Fruit fly (Drosophila melanogaster) whole organism, adult: ENCODE results near the gene Lkb1.

Experiments
- CG11617 ChIP-seq: fragments of 200-800 bp; sonication (Bioruptor generic); optimal IDR thresholded peaks from 2 replicates; lab custom pipeline; 2017; ENCODE audit warnings: mild to moderate bottlenecking, missing biosample characterization, missing genetic modification reagents, missing genetic modification characterization
- CG33017 ChIP-seq: fragments of 200-800 bp; sonication (Bioruptor generic); optimal IDR thresholded peaks from 2 replicates; lab custom pipeline; 2018; ENCODE audit warnings: missing biosample characterization, mild to moderate bottlenecking, missing genetic modification characterization, moderate library complexity
- CG7045 ChIP-seq: fragments of 200-800 bp; sonication (Bioruptor generic); optimal IDR thresholded peaks from 2 replicates; lab custom pipeline; 2017; ENCODE audit warnings: missing biosample characterization, mild to moderate bottlenecking, missing genetic modification characterization
- Crg-1 ChIP-seq: fragments of 200-800 bp; sonication (Bioruptor generic); optimal IDR thresholded peaks from 2 replicates; lab custom pipeline; 2016; ENCODE audit warnings: missing biosample characterization, missing genetic modification characterization
- kay ChIP-seq: fragments of 200-800 bp; sonication (Bioruptor generic); peaks from one replicate; lab custom pipeline; 2016; ENCODE audit warnings: missing biosample characterization, missing genetic modification characterization, borderline replicate concordance
- tj ChIP-seq: fragments of 200-800 bp; sonication (Bioruptor generic); optimal IDR thresholded peaks from 3 replicates; lab custom pipeline; 2017; ENCODE audit warnings: missing biosample characterization, mild to moderate bottlenecking, missing genetic modification characterization, moderate library complexity

DNA sequence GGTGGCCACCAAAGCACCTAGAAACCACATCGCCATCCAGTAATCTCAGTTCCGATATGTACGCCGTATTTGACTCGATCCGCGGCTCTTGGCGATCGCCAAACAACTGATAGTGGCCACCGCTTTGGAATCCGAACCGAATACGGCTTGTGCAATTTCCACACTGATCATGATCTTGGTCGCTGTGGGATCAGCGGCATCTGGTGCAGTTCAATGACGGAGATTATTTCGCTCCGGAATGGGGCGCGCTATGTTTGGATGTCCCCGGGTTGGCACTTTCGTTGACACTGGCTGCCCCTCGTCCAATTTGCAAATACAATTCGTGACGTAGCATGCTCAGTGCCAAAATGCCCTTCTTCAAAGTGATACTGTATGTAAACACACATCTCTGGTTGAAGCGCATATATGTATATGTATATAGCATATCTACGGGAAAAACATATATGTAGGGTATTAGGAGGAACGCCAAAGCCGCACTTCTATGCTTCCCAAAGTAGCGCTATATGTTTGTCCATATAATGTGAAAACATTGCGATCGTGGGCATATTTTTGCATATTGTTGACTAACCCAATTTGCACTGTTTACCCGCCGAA is 29.0 kb downstream of the Lkb1 start, which contains the start of gene Adgf-D:
- TF ChIP-seq CG11617 (GFP tag; lab: Kevin White, UChicago) (no peak), CG33017 (tag; lab: Kevin White, UChicago) (no peak), CG7045 (no peak), Crg-1 (GFP tag; lab: Kevin White, UChicago) (no peak), kay (GFP tag; lab: Kevin White, UChicago) (no peak), tj (no peak)
